Worm (Caenorhabditis elegans) whole organism, L3 larva: Measurements from ENCODE around the gene C13A10.1.
A peak's percentile ranks its signal among the peaks of the same experiment; 100 is the strongest.

Source experiments
- ZK546.5 ChIP-seq: sonication (generic microtip); optimal IDR thresholded peaks from 2 replicates; lab custom pipeline; 2017; ENCODE audit warnings: missing biosample characterization, missing genetic modification characterization
- ama-1 ChIP-seq: fragments of 150-350 bp; optimal IDR thresholded peaks from 2 replicates; lab custom pipeline; 2018
- ceh-16 ChIP-seq: sonication (generic microtip); optimal IDR thresholded peaks from 2 replicates; lab custom pipeline; 2017; ENCODE audit warnings: missing biosample characterization, missing genetic modification characterization
- ceh-28 ChIP-seq: fragments of 150-350 bp; optimal IDR thresholded peaks from 2 replicates; lab custom pipeline; 2014; ENCODE audit warnings: missing biosample characterization, missing genetic modification reagents, missing genetic modification characterization
- ceh-82 ChIP-seq: fragments of 150-350 bp; optimal IDR thresholded peaks from 2 replicates; lab custom pipeline; 2014; ENCODE audit warnings: missing biosample characterization, missing genetic modification characterization
- daf-12 ChIP-seq: fragments of 150-350 bp; optimal IDR thresholded peaks from 2 replicates; lab custom pipeline; 2014; ENCODE audit warnings: missing biosample characterization, missing genetic modification reagents, missing genetic modification characterization
- egl-27 ChIP-seq: sonication (generic microtip); optimal IDR thresholded peaks from 4 replicates; lab custom pipeline; 2017; ENCODE audit warnings: missing biosample characterization, missing genetic modification reagents, missing genetic modification characterization
- egl-5 ChIP-seq: fragments of 150-350 bp; optimal IDR thresholded peaks from 2 replicates; lab custom pipeline; 2017; ENCODE audit warnings: missing biosample characterization, missing genetic modification reagents, missing genetic modification characterization, inconsistent platforms
- elt-1 ChIP-seq: fragments of 150-350 bp; optimal IDR thresholded peaks from 2 replicates; lab custom pipeline; 2014; ENCODE audit warnings: missing biosample characterization, missing genetic modification characterization
- elt-2 ChIP-seq: sonication (generic microtip); optimal IDR thresholded peaks from 2 replicates; lab custom pipeline; 2016; ENCODE audit warnings: missing genetic modification reagents, mild to moderate bottlenecking, missing genetic modification characterization, missing compliant biosample characterization
- eor-1 ChIP-seq, 2 experiments: fragments of 150-350 bp; optimal IDR thresholded peaks; 2 replicates each; lab custom pipeline; 2014 to 2018; ENCODE audit warnings: missing biosample characterization in 2 of 2, missing genetic modification characterization in 2 of 2
- fkh-10 ChIP-seq: sonication (generic microtip); optimal IDR thresholded peaks from 2 replicates; lab custom pipeline; 2017; ENCODE audit warnings: missing biosample characterization, missing genetic modification reagents, missing genetic modification characterization
- fkh-2 ChIP-seq: fragments of 150-350 bp; optimal IDR thresholded peaks from 2 replicates; lab custom pipeline; 2014; ENCODE audit warnings: missing biosample characterization, missing genetic modification reagents, missing genetic modification characterization
- fos-1 ChIP-seq: fragments of 150-350 bp; optimal IDR thresholded peaks from 2 replicates; lab custom pipeline; 2014; ENCODE audit warnings: missing biosample characterization, missing genetic modification characterization
- hmg-11 ChIP-seq: sonication (generic microtip); optimal IDR thresholded peaks from 2 replicates; lab custom pipeline; 2016; ENCODE audit warnings: missing genetic modification characterization, missing compliant biosample characterization
- lin-15B ChIP-seq: fragments of 150-350 bp; optimal IDR thresholded peaks from 2 replicates; lab custom pipeline; 2014; ENCODE audit warnings: missing biosample characterization, missing genetic modification characterization
- lin-39 ChIP-seq: fragments of 150-350 bp; optimal IDR thresholded peaks from 2 replicates; lab custom pipeline; 2018; ENCODE audit warnings: missing biosample characterization, missing genetic modification reagents, missing genetic modification characterization
- lsy-12 ChIP-seq: sonication (generic microtip); optimal IDR thresholded peaks from 2 replicates; lab custom pipeline; 2016; ENCODE audit warnings: mild to moderate bottlenecking, missing genetic modification characterization, missing compliant biosample characterization
- mdl-1 ChIP-seq: fragments of 150-350 bp; optimal IDR thresholded peaks from 2 replicates; lab custom pipeline; 2014; ENCODE audit warnings: missing biosample characterization, missing genetic modification characterization
- nfya-1 ChIP-seq: sonication (generic microtip); optimal IDR thresholded peaks from 2 replicates; lab custom pipeline; 2017; ENCODE audit warnings: missing genetic modification characterization, mild to moderate bottlenecking, missing compliant biosample characterization, antibody characterized with exemption, moderate library complexity; ENCODE audit not compliant: insufficient read depth
- nhr-11 ChIP-seq: fragments of 150-350 bp; optimal IDR thresholded peaks from 2 replicates; lab custom pipeline; 2014; ENCODE audit warnings: missing biosample characterization, missing genetic modification characterization
- nhr-23 ChIP-seq: fragments of 150-350 bp; optimal IDR thresholded peaks from 2 replicates; lab custom pipeline; 2014; ENCODE audit warnings: missing biosample characterization, missing genetic modification reagents, missing genetic modification characterization
- nhr-25 ChIP-seq: sonication (generic microtip); optimal IDR thresholded peaks from 2 replicates; lab custom pipeline; 2017; ENCODE audit warnings: missing biosample characterization, missing genetic modification characterization
- nhr-28 ChIP-seq: fragments of 150-350 bp; optimal IDR thresholded peaks from 2 replicates; lab custom pipeline; 2014; ENCODE audit warnings: missing biosample characterization, missing genetic modification characterization
- nhr-43 ChIP-seq: sonication (generic microtip); optimal IDR thresholded peaks from 2 replicates; lab custom pipeline; 2016; ENCODE audit warnings: mild to moderate bottlenecking, missing genetic modification characterization, missing compliant biosample characterization; ENCODE audit not compliant: poor library complexity, severe bottlenecking
- nhr-67 ChIP-seq: fragments of 150-350 bp; optimal IDR thresholded peaks from 2 replicates; lab custom pipeline; 2014; ENCODE audit warnings: missing biosample characterization, missing genetic modification characterization
- skn-1 ChIP-seq: fragments of 150-350 bp; optimal IDR thresholded peaks from 2 replicates; lab custom pipeline; 2014; ENCODE audit warnings: missing biosample characterization, missing genetic modification characterization
- snpc-4 ChIP-seq: fragments of 150-350 bp; optimal IDR thresholded peaks from 2 replicates; lab custom pipeline; 2014; ENCODE audit warnings: missing biosample characterization, missing genetic modification characterization
- unc-62 ChIP-seq: fragments of 150-350 bp; sonication (generic microtip); optimal IDR thresholded peaks from 4 replicates; lab custom pipeline; 2014; ENCODE audit warnings: missing biosample characterization, missing genetic modification reagents, missing genetic modification characterization
- zag-1 ChIP-seq: fragments of 150-350 bp; optimal IDR thresholded peaks from 2 replicates; lab custom pipeline; 2014; ENCODE audit warnings: missing biosample characterization, missing genetic modification characterization
- ztf-11 ChIP-seq: fragments of 150-350 bp; optimal IDR thresholded peaks from 2 replicates; lab custom pipeline; 2014; ENCODE audit warnings: missing biosample characterization, missing genetic modification characterization
- ztf-4 ChIP-seq: fragments of 150-350 bp; optimal IDR thresholded peaks from 2 replicates; lab custom pipeline; 2014; ENCODE audit warnings: missing biosample characterization, missing genetic modification characterization

The C13A10.1 gene

DNA sequence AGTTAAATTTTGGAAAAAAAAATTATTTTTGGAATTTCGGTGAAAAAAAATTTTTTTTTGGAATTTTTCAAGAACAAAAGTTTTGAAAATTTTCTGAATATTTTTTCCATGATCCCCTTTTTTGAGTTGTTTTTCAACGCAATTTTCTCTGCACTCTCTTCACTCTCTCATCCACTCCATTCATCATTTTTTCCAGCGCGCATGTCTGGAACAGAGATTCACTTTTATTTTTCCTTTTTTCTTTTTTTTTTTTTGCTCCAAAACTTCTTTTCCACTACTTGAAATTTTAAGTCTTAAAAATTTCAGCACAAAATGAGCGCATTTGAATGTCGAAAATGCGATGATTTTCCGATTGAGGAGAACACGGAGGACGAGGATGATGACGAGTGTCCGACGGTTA is 28.8 kb downstream of the C13A10.1 start, which contains the start of gene jip-1:
Gene jip-1 (plus strand): TSS at position 301 of the 400 bp plus-strand sequence.
- TF ChIP-seq ceh-16 (tag; lab: Kevin White, UChicago) (no peak), nhr-28 (tag; lab: Kevin White, UChicago) (no peak), fkh-10 (GFP tag; lab: Kevin White, UChicago) (no peak), hmg-11 (tag; lab: Kevin White, UChicago) (no peak), eor-1 (tag; optimal IDR thresholded peaks at IDR 0.05; lab: Kevin White, UChicago) (no peak), fos-1 (tag; lab: Kevin White, UChicago) (no peak), daf-12 (tag; lab: Kevin White, UChicago) (no peak), ZK546.5 (tag; lab: Kevin White, UChicago) (no peak), elt-1 (tag; lab: Kevin White, UChicago) (no peak), ztf-11 (tag; lab: Kevin White, UChicago) (no peak), ceh-28 (tag; lab: Kevin White, UChicago) (no peak), nhr-11 (no peak), skn-1 (no peak), zag-1 (tag; lab: Kevin White, UChicago) (no peak), elt-2 (tag; lab: Kevin White, UChicago) (no peak), egl-27 (tag; lab: Kevin White, UChicago) (no peak), nfya-1 (tag; lab: Kevin White, UChicago) (no peak), fkh-2 (no peak), nhr-43 (tag; lab: Kevin White, UChicago) (no peak), ztf-4 (no peak)

DNA sequence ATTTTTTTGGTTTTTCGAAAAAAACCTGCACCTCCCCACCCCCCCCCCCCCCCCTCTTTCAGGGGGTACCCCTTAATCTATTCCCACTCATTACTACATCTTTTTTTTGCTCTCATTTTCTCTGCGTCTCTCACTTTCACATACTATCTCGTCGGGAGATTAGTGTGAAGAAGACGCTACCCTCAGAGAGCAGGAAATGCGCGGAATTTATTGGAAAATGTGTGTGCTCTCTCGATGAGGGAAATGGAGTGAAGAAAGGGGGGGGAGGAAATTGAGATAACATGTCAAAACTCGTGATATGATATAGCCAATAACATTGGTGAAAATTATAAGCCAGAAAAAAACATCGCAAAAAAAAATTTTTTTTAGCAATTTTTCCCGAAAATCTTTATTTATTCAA is 29.8 kb downstream of the C13A10.1 start:
- peak; percentile 8 for TF ChIP-seq hmg-11 (tag; lab: Kevin White, UChicago)
- no peak for TF ChIP-seq nhr-25 (tag; lab: Kevin White, UChicago)

DNA sequence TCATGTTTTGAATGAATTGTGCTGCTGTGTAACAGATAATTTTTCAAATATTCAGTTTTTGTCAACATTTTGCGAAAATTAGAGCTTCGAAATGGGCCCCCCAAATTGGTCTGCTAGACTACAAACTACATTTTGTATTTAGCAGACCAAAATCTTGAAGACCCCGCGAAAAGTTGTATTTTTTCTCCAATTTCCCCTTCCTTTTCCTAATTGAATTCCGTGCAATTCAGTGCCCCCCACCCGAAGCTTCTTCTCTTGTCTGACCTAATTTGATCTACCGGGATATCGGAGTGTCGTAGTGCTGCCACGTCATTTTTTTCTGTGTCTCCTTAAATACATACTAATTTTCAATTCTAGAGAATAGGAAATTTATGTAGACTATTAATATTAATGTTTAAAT is 31.4 kb downstream of the C13A10.1 start:
- TF ChIP-seq egl-5 (tag; lab: Kevin White, UChicago) = no peak
- TF ChIP-seq lin-15B = no peak
- TF ChIP-seq nhr-23 (tag; lab: Kevin White, UChicago) = no peak
- no peak for TF ChIP-seq unc-62 (GFP tag; lab: Kevin White, UChicago)
- TF ChIP-seq nhr-67 (tag; lab: Kevin White, UChicago) = no peak
- TF ChIP-seq ceh-82 = no peak
- TF ChIP-seq nhr-28 (tag; lab: Kevin White, UChicago) = no peak
- TF ChIP-seq elt-1 (tag; lab: Kevin White, UChicago) = no peak
- TF ChIP-seq nhr-11 = no peak
- no peak for TF ChIP-seq ceh-28 (tag; lab: Kevin White, UChicago)
- no peak for TF ChIP-seq eor-1 (tag; optimal IDR thresholded peaks at IDR 0.05; lab: Kevin White, UChicago)
- no peak for TF ChIP-seq snpc-4 (tag; lab: Kevin White, UChicago)
- no peak for TF ChIP-seq ama-1 (lab: Kevin White, UChicago)
- no peak for TF ChIP-seq nhr-25 (tag; lab: Kevin White, UChicago)

DNA sequence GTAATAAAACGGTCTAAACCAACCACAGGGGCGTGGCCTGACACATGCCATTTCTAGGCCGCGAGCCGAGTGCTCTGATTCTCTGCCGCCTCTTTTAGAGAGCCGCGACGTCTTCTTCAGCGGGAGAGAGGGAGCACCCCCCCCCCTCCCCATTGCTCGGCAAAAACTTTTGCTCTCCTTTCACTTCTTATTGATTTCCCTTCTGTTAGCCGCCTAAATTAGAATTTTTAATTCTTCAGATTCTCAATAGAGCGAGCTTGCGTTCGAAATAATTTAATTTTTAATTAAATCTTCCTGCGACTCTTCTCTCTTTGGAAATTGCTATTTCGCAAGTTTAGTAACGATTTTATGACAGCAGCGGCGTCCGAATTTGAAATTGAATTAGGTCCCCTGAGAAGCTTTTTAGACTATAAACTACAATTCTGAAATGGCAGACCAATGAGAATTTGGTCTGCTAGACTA is 32.2 kb downstream of the C13A10.1 start:
- TF ChIP-seq fkh-10 (GFP tag; lab: Kevin White, UChicago) (peak; percentile 6), lsy-12 (peak; percentile 71), nhr-11 (no peak), elt-1 (tag; lab: Kevin White, UChicago) (no peak), ZK546.5 (tag; lab: Kevin White, UChicago) (peak; percentile 29), lin-39 (peak; percentile 52), nfya-1 (tag; lab: Kevin White, UChicago) (peak; percentile 48), daf-12 (tag; lab: Kevin White, UChicago) (no peak), lin-15B (peak; percentile 58), hmg-11 (tag; lab: Kevin White, UChicago) (peak; percentile 40), ceh-28 (tag; lab: Kevin White, UChicago) (peak; percentile 10), mdl-1 (tag; lab: Kevin White, UChicago) (no peak)
